Worm (Caenorhabditis elegans) whole organism, early embryonic: ENCODE measurements around the gene C46C11.3.

Experiments
- ama-1 ChIP-seq: fragments of 150-350 bp; optimal IDR thresholded peaks from 2 replicates; lab custom pipeline; 2014
- flt-1 ChIP-seq: fragments of 200-800 bp; sonication (Bioruptor generic); IDR thresholded peaks from 2 replicates; pipeline ENCODE4 v1.3.6; 2022; ENCODE audit warnings: missing genetic modification characterization, missing compliant biosample characterization
- tbx-37 ChIP-seq: fragments of 200-800 bp; sonication (Bioruptor generic); conservative IDR thresholded peaks from 2 replicates; pipeline ENCODE4 v1.3.6; 2022; ENCODE audit warnings: missing genetic modification reagents, missing genetic modification characterization, missing compliant biosample characterization

- TF ChIP-seq ama-1 (lab: Kevin White, UChicago) (no peak), flt-1 (GFP tag; lab: Robert Waterston, UW) (no peak), tbx-37 (no peak)
Measured at ce11 chrX:4673165-4673756, 51.1 kb downstream of the C46C11.3 start, which contains the start of gene tmem-135.
